Fruit fly (Drosophila melanogaster) whole organism, prepupa: ENCODE data around the gene plh.

Experiments
- Blimp-1 ChIP-seq: fragments of 200-800 bp; sonication (Bioruptor generic); optimal IDR thresholded peaks from 3 replicates; lab custom pipeline; 2017; ENCODE audit warnings: missing biosample characterization, missing genetic modification characterization, mild to moderate bottlenecking, moderate library complexity, missing genetic modification reagents
- CG10631 ChIP-seq: fragments of 200-800 bp; sonication (Bioruptor generic); optimal IDR thresholded peaks from 2 replicates; lab custom pipeline; 2016; ENCODE audit warnings: missing biosample characterization, missing genetic modification characterization
- CG10669 ChIP-seq: fragments of 200-800 bp; sonication (Bioruptor generic); optimal IDR thresholded peaks from 3 replicates; lab custom pipeline; 2018; ENCODE audit warnings: missing biosample characterization, mild to moderate bottlenecking, missing genetic modification characterization, moderate library complexity
- CG11762 ChIP-seq: fragments of 200-800 bp; sonication (Bioruptor generic); optimal IDR thresholded peaks from 3 replicates; lab custom pipeline; 2016; ENCODE audit warnings: missing biosample characterization, missing genetic modification characterization; ENCODE audit not compliant: insufficient read depth
- CG15336 ChIP-seq: fragments of 200-800 bp; sonication (Bioruptor generic); IDR thresholded peaks from 2 replicates; pipeline ENCODE4 v1.3.6; 2022; ENCODE audit warnings: missing biosample characterization, missing genetic modification characterization
- CG1621 ChIP-seq: fragments of 200-800 bp; sonication (Bioruptor generic); optimal IDR thresholded peaks from 3 replicates; lab custom pipeline; 2018; ENCODE audit warnings: missing biosample characterization, mild to moderate bottlenecking, missing genetic modification characterization
- CG3032 ChIP-seq: fragments of 200-800 bp; optimal IDR thresholded peaks from 2 replicates; lab custom pipeline; 2019; ENCODE audit warnings: missing biosample characterization, mild to moderate bottlenecking, missing genetic modification characterization, moderate library complexity
- CG6163 ChIP-seq: fragments of 200-800 bp; sonication (Bioruptor generic); IDR thresholded peaks from 3 replicates; pipeline ENCODE4 v1.3.6; 2022; ENCODE audit warnings: missing biosample characterization, missing genetic modification characterization
- CG6792 ChIP-seq: fragments of 200-800 bp; sonication (Bioruptor generic); optimal IDR thresholded peaks from 3 replicates; lab custom pipeline; 2016; ENCODE audit warnings: missing biosample characterization, missing genetic modification characterization
- CG7368 ChIP-seq: fragments of 200-800 bp; sonication (Bioruptor generic); optimal IDR thresholded peaks from 3 replicates; lab custom pipeline; 2016; ENCODE audit warnings: missing biosample characterization, missing genetic modification characterization
- CG8119 ChIP-seq: fragments of 200-800 bp; sonication (Bioruptor generic); IDR thresholded peaks from 3 replicates; pipeline ENCODE4 v1.3.6; 2022; ENCODE audit warnings: missing biosample characterization, missing genetic modification characterization
- CG8632 ChIP-seq: fragments of 200-800 bp; sonication (Bioruptor generic); optimal IDR thresholded peaks from 3 replicates; lab custom pipeline; 2016; ENCODE audit warnings: missing biosample characterization, missing genetic modification characterization
- CG9139 ChIP-seq: fragments of 200-800 bp; sonication (Bioruptor generic); optimal IDR thresholded peaks from 3 replicates; lab custom pipeline; 2017; ENCODE audit warnings: missing biosample characterization, mild to moderate bottlenecking, missing genetic modification characterization
- Eip75B ChIP-seq: fragments of 200-800 bp; sonication (Bioruptor generic); optimal IDR thresholded peaks from 3 replicates; lab custom pipeline; 2016; ENCODE audit warnings: missing biosample characterization, missing genetic modification characterization
- Eip78C ChIP-seq: fragments of 200-800 bp; sonication (Bioruptor generic); peaks from one replicate; lab custom pipeline; 2016; ENCODE audit warnings: missing biosample characterization, missing genetic modification characterization
- Eip93F ChIP-seq: fragments of 200-800 bp; sonication (Bioruptor generic); optimal IDR thresholded peaks from 2 replicates; lab custom pipeline; 2016; ENCODE audit warnings: missing biosample characterization, mild to moderate bottlenecking, missing genetic modification characterization
- Ets21C ChIP-seq: fragments of 200-800 bp; sonication (Bioruptor generic); optimal IDR thresholded peaks from 3 replicates; lab custom pipeline; 2016; ENCODE audit warnings: missing biosample characterization, missing genetic modification characterization
- Ets96B ChIP-seq: fragments of 200-800 bp; optimal IDR thresholded peaks from 2 replicates; lab custom pipeline; 2019; ENCODE audit warnings: missing biosample characterization, mild to moderate bottlenecking, missing genetic modification characterization, moderate library complexity
- Hr39 ChIP-seq: fragments of 200-800 bp; sonication (Bioruptor generic); optimal IDR thresholded peaks from 2 replicates; lab custom pipeline; 2016; ENCODE audit warnings: missing biosample characterization, missing genetic modification characterization
- Met ChIP-seq: fragments of 200-800 bp; sonication (Bioruptor generic); optimal IDR thresholded peaks from 3 replicates; lab custom pipeline; 2016; ENCODE audit warnings: missing biosample characterization, missing genetic modification characterization
- OdsH ChIP-seq: fragments of 200-800 bp; sonication (Bioruptor generic); optimal IDR thresholded peaks from 3 replicates; lab custom pipeline; 2016; ENCODE audit warnings: missing biosample characterization, missing genetic modification characterization
- Smox ChIP-seq: fragments of 200-800 bp; sonication (Bioruptor generic); optimal IDR thresholded peaks from 3 replicates; lab custom pipeline; 2016; ENCODE audit warnings: missing biosample characterization, missing genetic modification characterization
- Sox102F ChIP-seq: fragments of 200-800 bp; sonication (Bioruptor generic); optimal IDR thresholded peaks from 2 replicates; lab custom pipeline; 2016; ENCODE audit warnings: missing biosample characterization, mild to moderate bottlenecking, missing genetic modification characterization
- Sox14 ChIP-seq: fragments of 200-800 bp; sonication (Bioruptor generic); optimal IDR thresholded peaks from 3 replicates; lab custom pipeline; 2016; ENCODE audit warnings: missing biosample characterization, missing genetic modification characterization
- achi ChIP-seq: fragments of 200-800 bp; sonication (Bioruptor generic); optimal IDR thresholded peaks from 3 replicates; lab custom pipeline; 2016; ENCODE audit warnings: missing biosample characterization, missing genetic modification characterization
- cyc ChIP-seq: fragments of 200-800 bp; sonication (Bioruptor generic); optimal IDR thresholded peaks from 3 replicates; lab custom pipeline; 2016; ENCODE audit warnings: missing biosample characterization, missing genetic modification characterization
- dac ChIP-seq: fragments of 200-800 bp; sonication (Bioruptor generic); optimal IDR thresholded peaks from 2 replicates; lab custom pipeline; 2017; ENCODE audit warnings: missing biosample characterization, mild to moderate bottlenecking, missing genetic modification characterization
- fd85E ChIP-seq: fragments of 200-800 bp; sonication (Bioruptor generic); optimal IDR thresholded peaks from 3 replicates; lab custom pipeline; 2016; ENCODE audit warnings: missing biosample characterization, missing genetic modification characterization
- net ChIP-seq: fragments of 200-800 bp; sonication (Bioruptor generic); optimal IDR thresholded peaks from 3 replicates; lab custom pipeline; 2016; ENCODE audit warnings: missing biosample characterization, missing genetic modification characterization
- salr ChIP-seq, 2 experiments: fragments of 200-800 bp; sonication (Bioruptor generic); optimal IDR thresholded peaks; 3 replicates each; lab custom pipeline; 2016 to 2018; ENCODE audit warnings: missing biosample characterization in 2 of 2, missing genetic modification characterization in 2 of 2, mild to moderate bottlenecking in 1 of 2
- spab ChIP-seq: fragments of 200-800 bp; sonication (Bioruptor generic); optimal IDR thresholded peaks from 2 replicates; lab custom pipeline; 2017; ENCODE audit warnings: missing biosample characterization, mild to moderate bottlenecking, missing genetic modification characterization, missing genetic modification reagents
- svp ChIP-seq: fragments of 200-800 bp; sonication (Bioruptor generic); peaks from one replicate; lab custom pipeline; 2016; ENCODE audit warnings: missing biosample characterization, missing genetic modification characterization
- vri ChIP-seq: fragments of 200-800 bp; sonication (Bioruptor generic); optimal IDR thresholded peaks from 3 replicates; lab custom pipeline; 2016; ENCODE audit warnings: missing biosample characterization, mild to moderate bottlenecking, missing genetic modification characterization

Gene plh

DNA sequence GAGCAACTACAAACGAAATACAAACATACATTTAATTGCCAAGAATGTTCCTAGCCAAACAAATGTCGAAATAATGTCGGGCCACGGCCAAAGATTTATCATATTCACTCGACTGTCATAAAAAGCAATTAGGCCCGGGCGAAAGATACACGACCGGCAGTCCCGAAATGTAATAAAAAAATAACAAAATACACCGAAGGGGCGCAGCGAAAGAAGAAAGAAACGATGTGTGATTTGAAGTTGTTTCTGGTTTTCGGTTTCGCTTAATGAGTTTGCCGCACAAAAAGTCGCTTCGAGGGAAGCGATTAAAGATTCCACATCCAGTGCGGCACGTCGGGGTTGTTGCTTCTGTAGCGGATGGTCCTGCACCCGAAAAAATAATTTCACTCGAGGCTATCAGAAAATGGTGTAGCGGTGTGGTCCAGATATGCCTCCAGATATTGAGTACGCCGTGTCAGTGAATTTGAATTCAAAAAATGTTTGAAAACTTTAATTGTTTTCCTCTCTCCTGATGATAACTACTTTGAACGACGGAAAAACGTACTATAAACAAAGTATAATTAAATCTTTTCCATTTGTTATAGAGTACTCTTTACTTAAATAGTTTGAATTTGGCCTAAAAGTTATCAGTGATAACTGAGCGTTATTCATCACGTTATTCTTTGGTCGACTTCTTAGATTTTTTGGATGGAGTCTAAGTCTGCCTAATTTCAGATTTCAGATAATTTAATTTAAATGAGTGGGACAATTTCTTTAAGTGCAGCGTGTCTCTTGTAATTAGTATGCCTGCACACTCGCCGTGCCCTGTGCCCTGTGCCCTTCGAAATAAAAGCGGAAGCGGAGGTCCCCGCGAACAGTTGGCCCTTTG, 21.4 kb downstream of the plh start (continued):
- peak; percentile 70 for TF ChIP-seq Smox
- peak; percentile 42 for TF ChIP-seq achi
- peak; percentile 73 for TF ChIP-seq Hr39
- no peak for TF ChIP-seq CG1621 (tag; lab: Kevin White, UChicago)
- peak; percentile 36 for TF ChIP-seq CG10631 (GFP tag; lab: Kevin White, UChicago)
- peak; percentile 45 for TF ChIP-seq net (GFP tag; lab: Kevin White, UChicago)
- peak; percentile 26 for TF ChIP-seq CG11762 (GFP tag; lab: Kevin White, UChicago)
- peak; percentile 38 for TF ChIP-seq spab
- TF ChIP-seq Sox102F (GFP tag; lab: Kevin White, UChicago) = peak; percentile 67
- TF ChIP-seq, all 60 proteins: peak for 39

dm6 chr3R:4987408-4987807, 23.4 kb downstream of the plh start:
- TF ChIP-seq salr (GFP tag; optimal IDR thresholded peaks at IDR 0.05; lab: Kevin White, UChicago) (no peak), Eip78C (peak; percentile 34), CG8119 (GFP tag; lab: Robert Waterston, UW) (no peak), Ets96B (no peak)

DNA sequence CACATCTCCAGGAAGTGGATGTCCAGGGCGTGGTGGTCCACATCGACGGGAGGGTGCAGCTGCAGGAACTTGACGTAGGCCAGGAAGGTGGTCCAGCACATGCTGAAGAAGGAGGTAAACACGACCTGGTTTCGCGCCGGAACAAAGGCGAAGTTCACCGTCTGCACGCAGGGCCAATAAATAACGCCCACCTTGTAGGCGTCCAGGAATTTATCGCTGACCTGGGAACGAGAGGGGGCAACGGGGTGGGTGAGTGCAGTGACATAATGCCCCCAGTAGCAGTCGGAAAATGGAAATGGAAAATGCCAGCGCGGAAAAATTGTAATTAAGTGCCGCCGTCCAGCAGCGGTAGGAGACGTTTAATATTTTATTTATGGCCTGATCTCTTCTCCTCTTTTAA, 24.2 kb downstream of the plh start:
- no peak for TF ChIP-seq Sox102F (GFP tag; lab: Kevin White, UChicago)
- TF ChIP-seq fd85E = no peak
- TF ChIP-seq CG10669 (GFP tag; lab: Kevin White, UChicago) = no peak
- no peak for TF ChIP-seq OdsH (GFP tag; lab: Kevin White, UChicago)
- no peak for TF ChIP-seq Eip75B (GFP tag; lab: Kevin White, UChicago)
- no peak for TF ChIP-seq CG7368 (GFP tag; lab: Kevin White, UChicago)
- TF ChIP-seq CG15336 (GFP tag; lab: Robert Waterston, UW) = no peak
- no peak for TF ChIP-seq dac (GFP tag; lab: Kevin White, UChicago)
- TF ChIP-seq CG6163 = no peak
- no peak for TF ChIP-seq Ets21C (GFP tag; lab: Kevin White, UChicago)
- TF ChIP-seq Eip93F (GFP tag; lab: Kevin White, UChicago) = no peak
- no peak for TF ChIP-seq CG8632 (GFP tag; lab: Kevin White, UChicago)
- TF ChIP-seq Sox14 = no peak
- TF ChIP-seq, all 60 proteins: peak for 0

DNA sequence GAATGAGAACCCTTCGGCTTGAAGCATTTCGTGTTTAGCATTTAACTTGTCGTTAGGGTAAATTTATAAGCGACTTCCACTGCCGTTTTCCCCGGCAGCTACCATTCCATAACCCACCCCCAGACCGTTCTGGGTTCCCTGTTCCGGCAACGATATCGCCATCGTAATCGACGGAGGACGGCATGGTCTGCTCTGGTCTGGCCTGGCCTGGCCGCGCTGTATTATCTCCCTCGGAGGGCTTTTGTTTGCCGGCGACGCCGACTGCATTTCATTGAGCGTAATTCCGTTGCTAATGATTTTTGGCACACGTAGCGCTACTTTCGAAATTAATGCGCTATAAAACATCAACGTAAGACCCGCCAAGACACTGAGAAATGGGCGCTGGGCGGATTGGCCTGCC, 26.1 kb downstream of the plh start:
- TF ChIP-seq CG3032 (tag; lab: Kevin White, UChicago) (no peak), Eip78C (peak; percentile 48), dac (GFP tag; lab: Kevin White, UChicago) (no peak), svp (peak; percentile 72), CG6163 (no peak)

- TF ChIP-seq net (GFP tag; lab: Kevin White, UChicago) (no peak), vri (GFP tag; lab: Kevin White, UChicago) (no peak), CG9139 (GFP tag; lab: Kevin White, UChicago) (no peak), CG6792 (no peak), achi (no peak), Met (GFP tag; lab: Kevin White, UChicago) (no peak), cyc (no peak), Blimp-1 (GFP tag; lab: Kevin White, UChicago) (no peak), fd85E (no peak), Ets96B (no peak), OdsH (GFP tag; lab: Kevin White, UChicago) (no peak)
Observed at dm6 chr3R:4984132-4984531, 26.7 kb downstream of the plh start, which contains the start of gene CG14662. Gene CG14662, minus strand, starts transcription at chr3R:4984232.
